Worm (Caenorhabditis elegans) whole organism, late embryonic: ENCODE measurements around the gene C52B9.4.

Experiments used
- ama-1 ChIP-seq: fragments of 150-350 bp; optimal IDR thresholded peaks from 2 replicates; lab custom pipeline; 2014
- ceh-14 ChIP-seq: sonication (generic microtip); optimal IDR thresholded peaks from 2 replicates; lab custom pipeline; 2016; ENCODE audit warnings: missing genotype, missing genetic modification characterization, missing compliant biosample characterization
- ceh-18 ChIP-seq: sonication (generic microtip); optimal IDR thresholded peaks from 2 replicates; lab custom pipeline; 2016; ENCODE audit warnings: missing genetic modification characterization, missing compliant biosample characterization
- ceh-30 ChIP-seq: fragments of 150-350 bp; optimal IDR thresholded peaks from 2 replicates; lab custom pipeline; 2014; ENCODE audit warnings: missing biosample characterization, missing genetic modification characterization
- ceh-6 ChIP-seq: fragments of 200-800 bp; sonication (Bioruptor generic); optimal IDR thresholded peaks from 2 replicates; lab custom pipeline; 2018; ENCODE audit warnings: mild to moderate bottlenecking, missing genetic modification characterization, missing compliant biosample characterization
- dmd-4 ChIP-seq: sonication (generic microtip); optimal IDR thresholded peaks from 2 replicates; lab custom pipeline; 2016; ENCODE audit warnings: borderline replicate concordance, missing genetic modification characterization, missing compliant biosample characterization
- ets-4 ChIP-seq: sonication (generic microtip); optimal IDR thresholded peaks from 2 replicates; lab custom pipeline; 2016; ENCODE audit warnings: missing genetic modification characterization, missing compliant biosample characterization
- fkh-10 ChIP-seq: fragments of 150-350 bp; optimal IDR thresholded peaks from 2 replicates; lab custom pipeline; 2014; ENCODE audit warnings: missing biosample characterization, missing genetic modification reagents, missing genetic modification characterization
- hlh-13 ChIP-seq: fragments of 200-800 bp; sonication (Bioruptor generic); optimal IDR thresholded peaks from 2 replicates; lab custom pipeline; 2018; ENCODE audit warnings: mild to moderate bottlenecking, missing genetic modification characterization, missing compliant biosample characterization
- lin-11 ChIP-seq: fragments of 200-800 bp; sonication (Bioruptor generic); optimal IDR thresholded peaks from 2 replicates; lab custom pipeline; 2018; ENCODE audit warnings: mild to moderate bottlenecking, missing genetic modification characterization, missing compliant biosample characterization
- mec-3 ChIP-seq: sonication (generic microtip); optimal IDR thresholded peaks from 2 replicates; lab custom pipeline; 2016; ENCODE audit warnings: borderline replicate concordance, missing genetic modification characterization, missing compliant biosample characterization
- nhr-11 ChIP-seq: fragments of 150-350 bp; optimal IDR thresholded peaks from 2 replicates; lab custom pipeline; 2014; ENCODE audit warnings: missing biosample characterization, missing genetic modification characterization
- pax-1 ChIP-seq: fragments of 150-350 bp; optimal IDR thresholded peaks from 2 replicates; lab custom pipeline; 2014; ENCODE audit warnings: missing biosample characterization, missing genetic modification characterization
- pha-4 ChIP-seq: fragments of 150-350 bp; optimal IDR thresholded peaks from 2 replicates; lab custom pipeline; 2018; ENCODE audit warnings: missing biosample characterization, missing genetic modification reagents, missing genetic modification characterization

DNA sequence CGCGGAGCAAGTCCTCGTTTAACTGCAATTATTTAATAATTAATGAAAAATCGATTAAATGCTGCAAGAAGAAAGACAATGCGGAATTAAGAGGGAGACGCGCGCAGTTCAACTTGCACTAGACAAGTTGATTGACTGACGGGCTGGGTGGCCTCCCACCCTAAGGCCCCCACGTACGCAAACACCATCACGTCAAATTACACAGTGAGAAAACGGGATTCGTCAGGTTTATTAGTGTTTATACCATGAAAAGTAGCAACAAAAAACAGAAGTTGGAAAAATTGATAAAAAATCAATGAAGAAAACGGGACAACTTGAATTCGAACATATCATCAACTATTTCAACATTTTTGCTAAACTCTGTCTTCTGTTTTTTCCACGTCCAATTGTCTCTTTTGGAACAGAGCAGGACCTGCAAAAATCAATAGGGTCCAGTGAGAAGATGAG lies 47.1 kb downstream of the C52B9.4 start:
- TF ChIP-seq ama-1, result no peak
- TF ChIP-seq pha-4, result no peak
- no peak for TF ChIP-seq lin-11
- TF ChIP-seq pax-1, result no peak
- no peak for TF ChIP-seq fkh-10 (GFP tag; lab: Kevin White, UChicago)
- TF ChIP-seq nhr-11 (tag; lab: Kevin White, UChicago), result no peak
- TF ChIP-seq ceh-14 (tag; lab: Kevin White, UChicago), result peak; percentile 55
- TF ChIP-seq hlh-13, result no peak
- no peak for TF ChIP-seq ceh-18 (tag; lab: Kevin White, UChicago)
- TF ChIP-seq dmd-4 (tag; lab: Kevin White, UChicago), result no peak
- no peak for TF ChIP-seq mec-3 (tag; lab: Kevin White, UChicago)
- no peak for TF ChIP-seq ceh-6 (GFP tag; lab: Kevin White, UChicago)
- TF ChIP-seq ceh-30, result no peak
- no peak for TF ChIP-seq ets-4 (tag; lab: Kevin White, UChicago)
